Worm (Caenorhabditis elegans) whole organism, young adult: ENCODE measurements around the gene twk-7.
A peak's percentile ranks its signal among the peaks of the same experiment; 100 is the strongest.

Source experiments
- B0261.1 ChIP-seq: sonication (generic microtip); optimal IDR thresholded peaks from 2 replicates; lab custom pipeline; 2016; ENCODE audit warnings: mild to moderate bottlenecking, missing genetic modification characterization, moderate library complexity, missing compliant biosample characterization
- B0336.3 ChIP-seq: fragments of 200-800 bp; sonication (Bioruptor generic); IDR thresholded peaks from 2 replicates; pipeline ENCODE4 v1.3.6; 2022; ENCODE audit warnings: missing genetic modification characterization, missing compliant biosample characterization
- D2030.7 ChIP-seq: fragments of 200-800 bp; sonication (Bioruptor generic); IDR thresholded peaks from 2 replicates; pipeline ENCODE4 v1.3.6; 2022; ENCODE audit warnings: missing genetic modification reagents, missing genetic modification characterization, missing compliant biosample characterization
- F22D6.2 ChIP-seq: sonication (generic microtip); optimal IDR thresholded peaks from 2 replicates; lab custom pipeline; 2016; ENCODE audit warnings: mild to moderate bottlenecking, missing genetic modification characterization, missing compliant biosample characterization
- F23B12.7 ChIP-seq: sonication (generic microtip); optimal IDR thresholded peaks from 2 replicates; lab custom pipeline; 2017; ENCODE audit warnings: missing genetic modification characterization, mild to moderate bottlenecking, missing compliant biosample characterization, antibody characterized with exemption, moderate library complexity; ENCODE audit not compliant: insufficient read depth
- F33H1.4 ChIP-seq: fragments of 200-800 bp; sonication (Bioruptor generic); IDR thresholded peaks from 2 replicates; pipeline ENCODE4 v1.3.6; 2022; ENCODE audit warnings: missing genetic modification reagents, missing genetic modification characterization, missing compliant biosample characterization
- F37B4.10 ChIP-seq: fragments of 200-800 bp; sonication (Bioruptor generic); IDR thresholded peaks from 2 replicates; pipeline ENCODE4 v1.3.6; 2022; ENCODE audit warnings: missing genetic modification characterization, missing compliant biosample characterization
- F55B11.4 ChIP-seq: sonication (generic microtip); optimal IDR thresholded peaks from 2 replicates; lab custom pipeline; 2016; ENCODE audit warnings: missing compliant biosample characterization, missing genetic modification characterization, borderline replicate concordance; ENCODE audit not compliant: insufficient read depth
- T26A5.8 ChIP-seq: sonication (generic microtip); optimal IDR thresholded peaks from 2 replicates; lab custom pipeline; 2016; ENCODE audit warnings: missing genetic modification characterization, missing compliant biosample characterization
- Y53F4B.3 ChIP-seq: fragments of 200-800 bp; sonication (Bioruptor generic); IDR thresholded peaks from 2 replicates; pipeline ENCODE4 v1.3.6; 2022; ENCODE audit warnings: missing genetic modification reagents, missing genetic modification characterization, missing compliant biosample characterization
- athp-1 ChIP-seq: sonication (generic microtip); optimal IDR thresholded peaks from 2 replicates; lab custom pipeline; 2017; ENCODE audit warnings: mild to moderate bottlenecking, missing genetic modification characterization, missing compliant biosample characterization
- attf-3 ChIP-seq: fragments of 200-800 bp; sonication (Bioruptor generic); conservative IDR thresholded peaks from 2 replicates; pipeline ENCODE4 v1.3.6; 2022; ENCODE audit warnings: missing genetic modification reagents, missing genetic modification characterization, missing compliant biosample characterization
- attf-5 ChIP-seq: fragments of 200-800 bp; sonication (Bioruptor generic); optimal IDR thresholded peaks from 2 replicates; lab custom pipeline; 2018; ENCODE audit warnings: mild to moderate bottlenecking, missing genetic modification characterization, missing compliant biosample characterization
- ccch-3 ChIP-seq: fragments of 200-800 bp; sonication (Bioruptor generic); optimal IDR thresholded peaks from 2 replicates; lab custom pipeline; 2018; ENCODE audit warnings: mild to moderate bottlenecking, missing genetic modification characterization, missing compliant biosample characterization
- cebp-1 ChIP-seq, 2 experiments: fragments of 200-800 bp in 1 of 2; sonication (Bioruptor generic) in 1 of 2; sonication (generic microtip) in 1 of 2; IDR thresholded peaks in 1 of 2; optimal IDR thresholded peaks in 1 of 2; 2 replicates each; pipeline versions ENCODE4 v1.3.6 to Lab custom; 2017 to 2022; ENCODE audit warnings: missing compliant biosample characterization in 2 of 2, missing genetic modification characterization in 2 of 2, mild to moderate bottlenecking in 1 of 2, missing genetic modification reagents in 1 of 2, moderate library complexity in 1 of 2
- ceh-100 ChIP-seq: fragments of 200-800 bp; sonication (Bioruptor generic); IDR thresholded peaks from 2 replicates; pipeline ENCODE4 v1.3.6; 2022; ENCODE audit warnings: missing genetic modification reagents, missing genetic modification characterization, missing compliant biosample characterization
- ceh-27 ChIP-seq: fragments of 200-800 bp; sonication (Bioruptor generic); optimal IDR thresholded peaks from 2 replicates; lab custom pipeline; 2018; ENCODE audit warnings: mild to moderate bottlenecking, missing genetic modification characterization, moderate library complexity, missing compliant biosample characterization
- ceh-79 ChIP-seq: sonication (generic microtip); optimal IDR thresholded peaks from 2 replicates; lab custom pipeline; 2017; ENCODE audit warnings: mild to moderate bottlenecking, missing genetic modification characterization, missing compliant biosample characterization
- chd-7 ChIP-seq: sonication (generic microtip); optimal IDR thresholded peaks from 2 replicates; lab custom pipeline; 2016; ENCODE audit warnings: mild to moderate bottlenecking, missing genetic modification characterization, moderate library complexity, missing compliant biosample characterization
- dpl-1 ChIP-seq: fragments of 150-350 bp; optimal IDR thresholded peaks from 2 replicates; lab custom pipeline; 2014; ENCODE audit warnings: missing biosample characterization, missing genetic modification reagents, missing genetic modification characterization
- efl-1 ChIP-seq: fragments of 150-350 bp; optimal IDR thresholded peaks from 2 replicates; lab custom pipeline; 2014; ENCODE audit warnings: missing biosample characterization, missing genetic modification reagents, missing genetic modification characterization
- egl-44 ChIP-seq: fragments of 200-800 bp; sonication (Bioruptor generic); IDR thresholded peaks from 2 replicates; pipeline ENCODE4 v1.3.6; 2022; ENCODE audit warnings: missing genetic modification reagents, missing genetic modification characterization, missing compliant biosample characterization
- ets-4 ChIP-seq: fragments of 200-800 bp; sonication (Bioruptor generic); optimal IDR thresholded peaks from 2 replicates; lab custom pipeline; 2018; ENCODE audit warnings: mild to moderate bottlenecking, missing genetic modification characterization, missing compliant biosample characterization
- gei-17 ChIP-seq: fragments of 200-800 bp; sonication (Bioruptor generic); optimal IDR thresholded peaks from 2 replicates; lab custom pipeline; 2018; ENCODE audit warnings: mild to moderate bottlenecking, missing genetic modification characterization, missing compliant biosample characterization
- him-1 ChIP-seq: sonication (generic microtip); optimal IDR thresholded peaks from 2 replicates; lab custom pipeline; 2016; ENCODE audit warnings: missing genotype, missing genetic modification reagents, missing genetic modification characterization, missing compliant biosample characterization
- hlh-12 ChIP-seq: sonication (generic microtip); optimal IDR thresholded peaks from 2 replicates; lab custom pipeline; 2016; ENCODE audit warnings: missing genetic modification characterization, missing compliant biosample characterization
- hmg-1.2 ChIP-seq: fragments of 200-800 bp; sonication (Bioruptor generic); IDR thresholded peaks from 2 replicates; pipeline ENCODE4 v1.3.6; 2022; ENCODE audit warnings: missing genetic modification reagents, missing genetic modification characterization, missing compliant biosample characterization
- hsf-1 ChIP-seq: fragments of 200-800 bp; sonication (Bioruptor generic); IDR thresholded peaks from 2 replicates; pipeline ENCODE4 v1.3.6; 2022; ENCODE audit warnings: missing genetic modification reagents, missing genetic modification characterization, missing compliant biosample characterization
- let-526 ChIP-seq: fragments of 200-800 bp; sonication (Bioruptor generic); IDR thresholded peaks from 2 replicates; pipeline ENCODE4 v1.3.6; 2022; ENCODE audit warnings: missing genetic modification reagents, missing genetic modification characterization, missing compliant biosample characterization
- lin-26 ChIP-seq: fragments of 200-800 bp; sonication (Bioruptor generic); IDR thresholded peaks from 2 replicates; pipeline ENCODE4 v1.3.6; 2022; ENCODE audit warnings: missing genetic modification reagents, missing genetic modification characterization, missing compliant biosample characterization
- lin-35 ChIP-seq, 3 experiments: fragments of 150-350 bp in 2 of 3; sonication (generic microtip) in 1 of 3; optimal IDR thresholded peaks; 2 replicates each; lab custom pipeline; 2014 to 2018; ENCODE audit warnings: missing biosample characterization in 3 of 3, missing genetic modification characterization in 3 of 3, missing genetic modification reagents in 3 of 3
- lir-1 ChIP-seq: fragments of 200-800 bp; sonication (Bioruptor generic); conservative IDR thresholded peaks from 2 replicates; pipeline ENCODE4 v1.3.6; 2022; ENCODE audit warnings: missing genetic modification reagents, missing genetic modification characterization, missing compliant biosample characterization
- madf-3 ChIP-seq: fragments of 200-800 bp; sonication (Bioruptor generic); IDR thresholded peaks from 2 replicates; pipeline ENCODE4 v1.3.6; 2022; ENCODE audit warnings: missing genetic modification reagents, missing genetic modification characterization, missing compliant biosample characterization
- madf-8 ChIP-seq: fragments of 200-800 bp; sonication (Bioruptor generic); conservative IDR thresholded peaks from 2 replicates; pipeline ENCODE4 v1.3.6; 2022; ENCODE audit warnings: missing genetic modification reagents, missing genetic modification characterization, missing compliant biosample characterization
- nhr-80 ChIP-seq: sonication (generic microtip); optimal IDR thresholded peaks from 2 replicates; lab custom pipeline; 2016; ENCODE audit warnings: missing genetic modification characterization, missing compliant biosample characterization
- nhr-90 ChIP-seq: sonication (generic microtip); optimal IDR thresholded peaks from 2 replicates; lab custom pipeline; 2016; ENCODE audit warnings: missing genotype, mild to moderate bottlenecking, missing genetic modification characterization, missing compliant biosample characterization
- pha-4 ChIP-seq: fragments of 150-350 bp; sonication (generic microtip); optimal IDR thresholded peaks from 2 replicates; lab custom pipeline; 2014; ENCODE audit warnings: missing biosample characterization, missing genetic modification reagents, missing genetic modification characterization
- rcor-1 ChIP-seq: fragments of 200-800 bp; sonication (Bioruptor generic); IDR thresholded peaks from 2 replicates; pipeline ENCODE4 v1.3.6; 2022; ENCODE audit warnings: missing genetic modification reagents, missing genetic modification characterization, missing compliant biosample characterization
- repo-1 ChIP-seq: sonication (generic microtip); optimal IDR thresholded peaks from 2 replicates; lab custom pipeline; 2017; ENCODE audit warnings: mild to moderate bottlenecking, missing genetic modification characterization, missing compliant biosample characterization
- rpc-1 ChIP-seq, 2 experiments: fragments of 150-350 bp in 1 of 2; sonication (generic microtip) in 1 of 2; optimal IDR thresholded peaks; 2 replicates each; lab custom pipeline; 2014 to 2018; ENCODE audit warnings: missing biosample characterization in 1 of 2, missing genetic modification characterization in 1 of 2, missing genetic modification reagents in 1 of 2, missing genotype in 1 of 2
- snpc-1.3 ChIP-seq: sonication (generic microtip); optimal IDR thresholded peaks from 2 replicates; lab custom pipeline; 2017; ENCODE audit warnings: missing genetic modification characterization, mild to moderate bottlenecking, missing compliant biosample characterization, antibody characterized with exemption, moderate library complexity, missing genotype, missing genetic modification reagents; ENCODE audit not compliant: insufficient read depth
- snpc-4 ChIP-seq, 5 experiments: fragments of 150-350 bp in 1 of 5; sonication (generic microtip) in 4 of 5; optimal IDR thresholded peaks; 2 replicates each; lab custom pipeline; 2014 to 2018; ENCODE audit warnings: missing genetic modification characterization in 5 of 5, missing biosample characterization in 3 of 5, antibody characterized with exemption in 2 of 5, mild to moderate bottlenecking in 2 of 5, missing compliant biosample characterization in 2 of 5, missing genotype in 2 of 5, moderate library complexity in 2 of 5, missing genetic modification reagents in 1 of 5
- tlf-1 ChIP-seq: fragments of 200-800 bp; sonication (Bioruptor generic); optimal IDR thresholded peaks from 2 replicates; lab custom pipeline; 2018; ENCODE audit warnings: mild to moderate bottlenecking, missing genetic modification characterization, missing compliant biosample characterization
- xnd-1 ChIP-seq: sonication (generic microtip); optimal IDR thresholded peaks from 2 replicates; lab custom pipeline; 2016; ENCODE audit warnings: missing genotype, missing genetic modification reagents, missing genetic modification characterization, missing compliant biosample characterization
- zfh-2 ChIP-seq: fragments of 200-800 bp; sonication (Bioruptor generic); conservative IDR thresholded peaks from 2 replicates; pipeline ENCODE4 v1.3.6; 2022; ENCODE audit warnings: missing genetic modification reagents, missing genetic modification characterization, missing compliant biosample characterization
- ztf-22 ChIP-seq: fragments of 200-800 bp; sonication (Bioruptor generic); optimal IDR thresholded peaks from 2 replicates; lab custom pipeline; 2018; ENCODE audit warnings: mild to moderate bottlenecking, missing genetic modification characterization, moderate library complexity, missing compliant biosample characterization
- ztf-28 ChIP-seq: fragments of 200-800 bp; sonication (Bioruptor generic); IDR thresholded peaks from 2 replicates; pipeline ENCODE4 v1.3.6; 2022; ENCODE audit warnings: missing genetic modification reagents, missing genetic modification characterization, missing compliant biosample characterization
- ztf-3 ChIP-seq: fragments of 200-800 bp; sonication (Bioruptor generic); optimal IDR thresholded peaks from 2 replicates; lab custom pipeline; 2018; ENCODE audit warnings: mild to moderate bottlenecking, missing genetic modification characterization, missing compliant biosample characterization

Gene twk-7

DNA sequence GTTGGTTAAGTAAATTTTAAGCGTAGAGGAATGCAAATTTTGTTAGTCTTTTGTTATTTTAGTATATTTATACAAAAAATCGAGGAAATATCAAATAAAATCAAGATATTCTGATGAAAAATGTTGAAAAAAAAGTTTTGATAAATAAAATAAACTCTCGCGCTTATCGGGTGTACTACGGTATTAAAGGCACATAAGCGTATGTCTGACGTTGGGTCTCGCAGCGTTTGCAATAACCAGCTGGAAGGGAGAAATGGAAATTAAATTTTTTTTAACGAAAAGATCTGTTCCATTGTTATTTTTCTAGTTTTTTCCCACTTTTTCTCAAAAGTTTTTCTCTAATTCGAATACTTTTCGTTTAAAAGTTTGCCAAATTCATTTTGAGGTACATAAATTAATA lies 45.6 kb upstream of the twk-7 start (continued):
- no peak for TF ChIP-seq zfh-2 (GFP tag; lab: Robert Waterston, UW)
- TF ChIP-seq F33H1.4 (GFP tag; lab: Robert Waterston, UW), result peak; percentile 87
- TF ChIP-seq madf-3 (GFP tag; lab: Robert Waterston, UW), result no peak
- peak; percentile 80 for TF ChIP-seq xnd-1
- no peak for TF ChIP-seq ztf-28 (GFP tag; lab: Robert Waterston, UW)
- no peak for TF ChIP-seq T26A5.8 (tag; lab: Kevin White, UChicago)
- peak; percentile 82 for TF ChIP-seq madf-8
- no peak for TF ChIP-seq him-1
- TF ChIP-seq athp-1 (tag; lab: Kevin White, UChicago), result no peak
- no peak for TF ChIP-seq ztf-22
- no peak for TF ChIP-seq F23B12.7 (tag; lab: Kevin White, UChicago)
- TF ChIP-seq dpl-1 (GFP tag; lab: Kevin White, UChicago), result no peak
- TF ChIP-seq nhr-90 (tag; lab: Kevin White, UChicago), result no peak
- TF ChIP-seq attf-3 (GFP tag; lab: Robert Waterston, UW), result no peak
- no peak for TF ChIP-seq pha-4 (tag; lab: Kevin White, UChicago)
- TF ChIP-seq hlh-12 (tag; lab: Kevin White, UChicago), result no peak
- TF ChIP-seq ceh-79 (tag; lab: Kevin White, UChicago), result no peak
- no peak for TF ChIP-seq B0336.3 (GFP tag; lab: Robert Waterston, UW)
- no peak for TF ChIP-seq ets-4 (GFP tag; lab: Kevin White, UChicago)
- TF ChIP-seq efl-1 (GFP tag; lab: Kevin White, UChicago), result peak; percentile 78
- TF ChIP-seq egl-44 (GFP tag; lab: Robert Waterston, UW), result no peak
- 0 out of 2 replicates have a peak, but pooled peaks have one; percentile 13 for TF ChIP-seq rcor-1 (GFP tag; lab: Robert Waterston, UW)
- no peak for TF ChIP-seq ceh-100
- no peak for TF ChIP-seq F55B11.4 (tag; lab: Kevin White, UChicago)
- TF ChIP-seq lin-35 (GFP tag; optimal IDR thresholded peaks at IDR 0.05; lab: Kevin White, UChicago), result no peak
- TF ChIP-seq snpc-4 (GFP tag; optimal IDR thresholded peaks at IDR 0.05; lab: Kevin White, UChicago), result peak; percentile 16
- TF ChIP-seq snpc-4 (tag; optimal IDR thresholded peaks at IDR 0.05; lab: Kevin White, UChicago), result peak in 1 of 4 experiments; percentile 1
- TF ChIP-seq B0261.1 (tag; lab: Kevin White, UChicago), result no peak
- no peak for TF ChIP-seq ztf-3
- peak; percentile 52; the same call in 1 of the 2 replicates for TF ChIP-seq D2030.7 (GFP tag; lab: Robert Waterston, UW)
- TF ChIP-seq snpc-1.3, result peak; percentile 22
- no peak for TF ChIP-seq F37B4.10 (GFP tag; lab: Robert Waterston, UW)
- TF ChIP-seq ccch-3 (GFP tag; lab: Kevin White, UChicago), result no peak
- TF ChIP-seq F22D6.2, result no peak
- TF ChIP-seq chd-7 (tag; lab: Kevin White, UChicago), result no peak
- no peak for TF ChIP-seq hmg-1.2 (GFP tag; lab: Robert Waterston, UW)
- TF ChIP-seq ceh-27 (GFP tag; lab: Kevin White, UChicago), result no peak
- TF ChIP-seq tlf-1 (GFP tag; lab: Kevin White, UChicago), result no peak

DNA sequence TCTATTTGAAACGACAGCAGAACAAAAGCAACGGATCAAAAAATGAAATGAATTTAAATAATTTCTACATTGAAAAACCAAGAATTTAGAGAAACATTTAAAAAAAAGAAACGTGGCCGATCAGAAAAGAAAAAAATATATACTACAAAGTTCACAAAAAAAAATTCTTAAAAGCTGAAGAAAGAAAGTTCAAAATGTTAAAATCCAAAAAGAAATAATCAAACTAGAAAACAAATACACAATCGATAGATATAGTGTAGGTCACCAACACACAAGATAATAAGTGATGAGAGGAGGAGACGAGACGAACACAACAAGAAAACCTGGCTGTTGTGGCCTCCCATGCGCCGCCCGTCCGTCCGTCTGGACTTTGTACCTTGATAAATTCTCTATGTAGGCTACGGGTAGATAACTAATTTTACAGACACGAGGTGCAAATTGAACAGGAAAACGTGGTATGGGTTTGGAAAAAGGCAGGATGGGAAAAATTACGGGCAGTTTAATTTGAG lies 45.0 kb upstream of the twk-7 start, which contains the start of gene hadb-1:
Gene hadb-1 (minus strand): TSS at position 51 of the 509 bp plus-strand sequence.
- TF ChIP-seq repo-1, result peak; percentile 10
- peak; percentile 56 for TF ChIP-seq nhr-80 (tag; lab: Kevin White, UChicago)
- TF ChIP-seq rpc-1 (optimal IDR thresholded peaks at IDR 0.05; lab: Kevin White, UChicago), result no peak
- no peak for TF ChIP-seq rpc-1 (tag; optimal IDR thresholded peaks at IDR 0.05; lab: Kevin White, UChicago)
- 0 out of 2 replicates have a peak, but pooled peaks have one; percentile 22 for TF ChIP-seq let-526 (GFP tag; lab: Robert Waterston, UW)
- no peak for TF ChIP-seq hsf-1 (GFP tag; lab: Robert Waterston, UW)
- no peak for TF ChIP-seq gei-17 (GFP tag; lab: Kevin White, UChicago)
- TF ChIP-seq cebp-1 (GFP tag; IDR thresholded peaks at IDR 0.05; lab: Robert Waterston, UW), result no peak
- TF ChIP-seq cebp-1 (tag; optimal IDR thresholded peaks at IDR 0.05; lab: Kevin White, UChicago), result peak; percentile 28
- TF ChIP-seq D2030.7 (GFP tag; lab: Robert Waterston, UW), result no peak
- 0 out of 2 replicates have a peak, but pooled peaks have one; percentile 7 for TF ChIP-seq lir-1 (GFP tag; lab: Robert Waterston, UW)
- peak; percentile 12 for TF ChIP-seq attf-5 (GFP tag; lab: Kevin White, UChicago)
- TF ChIP-seq lin-26, result 0 out of 2 replicates have a peak, but pooled peaks have one; percentile 7
- TF ChIP-seq Y53F4B.3 (GFP tag; lab: Robert Waterston, UW), result no peak
